Worm (Caenorhabditis elegans): ENCODE results near the gene srv-12.

Gene srv-12

ce11 chrIV:10075899-10076298, 22.4 kb upstream of the srv-12 start, which contains the start of gene W01B6.5:
W01B6.5 (plus strand) TSS chrIV:10076199.
- TF ChIP-seq flt-1 (GFP tag; IDR thresholded peaks at IDR 0.05) (no peak), ref-1 (GFP tag; conservative IDR thresholded peaks at IDR 0.05) (no peak), med-1 (GFP tag; optimal IDR thresholded peaks at IDR 0.05; ENCODE audit: insufficient read depth) (no peak), T22C8.4 (GFP tag; IDR thresholded peaks at IDR 0.05) (no peak), klf-2 (GFP tag; conservative IDR thresholded peaks at IDR 0.05) (no peak), cog-1 (tag; optimal IDR thresholded peaks at IDR 0.05) (no peak)

ce11 chrIV:10075034-10075510, 21.6 kb upstream of the srv-12 start, which contains the start of the genes ttbk-4 and W01B6.4:
ttbk-4 (minus strand) TSS chrIV:10075134.
W01B6.4 (plus strand) TSS chrIV:10075460.
- TF ChIP-seq cog-1 (tag; optimal IDR thresholded peaks at IDR 0.05) = no peak
- no peak for TF ChIP-seq ztf-23 (GFP tag; IDR thresholded peaks at IDR 0.05)
- TF ChIP-seq klf-2 (GFP tag; conservative IDR thresholded peaks at IDR 0.05) = no peak
- no peak for TF ChIP-seq T22C8.4 (GFP tag; IDR thresholded peaks at IDR 0.05)
- no peak for TF ChIP-seq tab-1 (GFP tag; IDR thresholded peaks at IDR 0.05)
- no peak for TF ChIP-seq flt-1 (GFP tag; IDR thresholded peaks at IDR 0.05)
- no peak for TF ChIP-seq ztf-29 (GFP tag; IDR thresholded peaks at IDR 0.05)
- TF ChIP-seq med-1 (GFP tag; optimal IDR thresholded peaks at IDR 0.05; ENCODE audit: insufficient read depth) = no peak
- no peak for TF ChIP-seq ref-1 (GFP tag; conservative IDR thresholded peaks at IDR 0.05)

ce11 chrIV:10072527-10072926, 19.1 kb upstream of the srv-12 start, which contains the start of gene W01B6.3:
W01B6.3 (minus strand) TSS chrIV:10072627.
- no peak for TF ChIP-seq flt-1 (GFP tag; IDR thresholded peaks at IDR 0.05)
- no peak for TF ChIP-seq tab-1 (GFP tag; IDR thresholded peaks at IDR 0.05)
- no peak for TF ChIP-seq ztf-29 (GFP tag; IDR thresholded peaks at IDR 0.05)
- no peak for TF ChIP-seq klf-2 (GFP tag; conservative IDR thresholded peaks at IDR 0.05)
- TF ChIP-seq cog-1 (tag; optimal IDR thresholded peaks at IDR 0.05) = no peak
- TF ChIP-seq T22C8.4 (GFP tag; IDR thresholded peaks at IDR 0.05) = no peak
- no peak for TF ChIP-seq ztf-23 (GFP tag; IDR thresholded peaks at IDR 0.05)
- TF ChIP-seq ref-1 (GFP tag; conservative IDR thresholded peaks at IDR 0.05) = no peak
- no peak for TF ChIP-seq med-1 (GFP tag; optimal IDR thresholded peaks at IDR 0.05; ENCODE audit: insufficient read depth)

ce11 chrIV:10068266-10068665, 14.8 kb upstream of the srv-12 start:
- TF ChIP-seq ref-1 (GFP tag; conservative IDR thresholded peaks at IDR 0.05) (no peak), med-1 (GFP tag; optimal IDR thresholded peaks at IDR 0.05; ENCODE audit: insufficient read depth) (no peak), ztf-23 (GFP tag; IDR thresholded peaks at IDR 0.05) (no peak)

- TF ChIP-seq med-1 (GFP tag; optimal IDR thresholded peaks at IDR 0.05; ENCODE audit: insufficient read depth) = no peak
- TF ChIP-seq ref-1 (GFP tag; conservative IDR thresholded peaks at IDR 0.05) = no peak
- TF ChIP-seq ztf-23 (GFP tag; IDR thresholded peaks at IDR 0.05) = no peak
- no peak for TF ChIP-seq cog-1 (tag; optimal IDR thresholded peaks at IDR 0.05)
Measured at ce11 chrIV:10067541-10067940, 14.1 kb upstream of the srv-12 start, which contains the start of gene cwn-2. cwn-2 (plus strand) TSS chrIV:10067816.

- no peak for TF ChIP-seq med-1 (GFP tag; optimal IDR thresholded peaks at IDR 0.05; ENCODE audit: insufficient read depth)
- TF ChIP-seq cog-1 (tag; optimal IDR thresholded peaks at IDR 0.05) = no peak
- TF ChIP-seq tab-1 (GFP tag; IDR thresholded peaks at IDR 0.05) = no peak
- TF ChIP-seq ref-1 (GFP tag; conservative IDR thresholded peaks at IDR 0.05) = no peak
- TF ChIP-seq flt-1 (GFP tag; IDR thresholded peaks at IDR 0.05) = no peak
- TF ChIP-seq klf-2 (GFP tag; conservative IDR thresholded peaks at IDR 0.05) = no peak
- TF ChIP-seq ztf-23 (GFP tag; IDR thresholded peaks at IDR 0.05) = no peak
- no peak for TF ChIP-seq T22C8.4 (GFP tag; IDR thresholded peaks at IDR 0.05)
- TF ChIP-seq ztf-29 (GFP tag; IDR thresholded peaks at IDR 0.05) = no peak
Measured at ce11 chrIV:10066456-10066855, 13.0 kb upstream of the srv-12 start.

ce11 chrIV:10065159-10065558, 11.7 kb upstream of the srv-12 start:
- TF ChIP-seq cog-1 (tag; optimal IDR thresholded peaks at IDR 0.05) (no peak), flt-1 (GFP tag; IDR thresholded peaks at IDR 0.05) (no peak), ztf-23 (GFP tag; IDR thresholded peaks at IDR 0.05) (no peak), ref-1 (GFP tag; conservative IDR thresholded peaks at IDR 0.05) (no peak), T22C8.4 (GFP tag; IDR thresholded peaks at IDR 0.05) (no peak), med-1 (GFP tag; optimal IDR thresholded peaks at IDR 0.05; ENCODE audit: insufficient read depth) (no peak), tab-1 (GFP tag; IDR thresholded peaks at IDR 0.05) (no peak), ztf-29 (GFP tag; IDR thresholded peaks at IDR 0.05) (no peak), klf-2 (GFP tag; conservative IDR thresholded peaks at IDR 0.05) (no peak)

- no peak for TF ChIP-seq ref-1 (GFP tag; conservative IDR thresholded peaks at IDR 0.05)
- no peak for TF ChIP-seq cog-1 (tag; optimal IDR thresholded peaks at IDR 0.05)
- TF ChIP-seq tab-1 (GFP tag; IDR thresholded peaks at IDR 0.05) = no peak
- TF ChIP-seq ztf-29 (GFP tag; IDR thresholded peaks at IDR 0.05) = no peak
- no peak for TF ChIP-seq T22C8.4 (GFP tag; IDR thresholded peaks at IDR 0.05)
- no peak for TF ChIP-seq ztf-23 (GFP tag; IDR thresholded peaks at IDR 0.05)
- no peak for TF ChIP-seq klf-2 (GFP tag; conservative IDR thresholded peaks at IDR 0.05)
- TF ChIP-seq med-1 (GFP tag; optimal IDR thresholded peaks at IDR 0.05; ENCODE audit: insufficient read depth) = no peak
- no peak for TF ChIP-seq flt-1 (GFP tag; IDR thresholded peaks at IDR 0.05)
Measured at ce11 chrIV:10063941-10064340, 10.5 kb upstream of the srv-12 start.

- TF ChIP-seq klf-2 (GFP tag; conservative IDR thresholded peaks at IDR 0.05) (no peak), ref-1 (GFP tag; conservative IDR thresholded peaks at IDR 0.05) (no peak), ztf-29 (GFP tag; IDR thresholded peaks at IDR 0.05) (no peak), med-1 (GFP tag; optimal IDR thresholded peaks at IDR 0.05; ENCODE audit: insufficient read depth) (no peak), ztf-23 (GFP tag; IDR thresholded peaks at IDR 0.05) (no peak), T22C8.4 (GFP tag; IDR thresholded peaks at IDR 0.05) (no peak), cog-1 (tag; optimal IDR thresholded peaks at IDR 0.05) (no peak), flt-1 (GFP tag; IDR thresholded peaks at IDR 0.05) (no peak), tab-1 (GFP tag; IDR thresholded peaks at IDR 0.05) (no peak)
Measured at ce11 chrIV:10062728-10063127, 9.3 kb upstream of the srv-12 start, which contains the start of gene ipla-7. ipla-7 (minus strand) TSS chrIV:10062849.

ce11 chrIV:10060795-10061194, 7.3 kb upstream of the srv-12 start:
- TF ChIP-seq klf-2 (GFP tag; conservative IDR thresholded peaks at IDR 0.05) = no peak
- TF ChIP-seq ztf-29 (GFP tag; IDR thresholded peaks at IDR 0.05) = no peak
- no peak for TF ChIP-seq ref-1 (GFP tag; conservative IDR thresholded peaks at IDR 0.05)
- no peak for TF ChIP-seq cog-1 (tag; optimal IDR thresholded peaks at IDR 0.05)
- TF ChIP-seq T22C8.4 (GFP tag; IDR thresholded peaks at IDR 0.05) = no peak
- TF ChIP-seq med-1 (GFP tag; optimal IDR thresholded peaks at IDR 0.05; ENCODE audit: insufficient read depth) = no peak
- no peak for TF ChIP-seq ztf-23 (GFP tag; IDR thresholded peaks at IDR 0.05)
- no peak for TF ChIP-seq tab-1 (GFP tag; IDR thresholded peaks at IDR 0.05)
- TF ChIP-seq flt-1 (GFP tag; IDR thresholded peaks at IDR 0.05) = no peak

All from whole organism, midembryonic.